Worm (Caenorhabditis elegans): ENCODE data around the gene sgk-1.

Gene sgk-1

ce11 chrX:16298173-16298572, 36.3 kb upstream of the sgk-1 start (continued):
- TF ChIP-seq F44E2.7 (GFP tag; IDR thresholded peaks at IDR 0.05) (peak; percentile 77), Y75B8A.6 (GFP tag; IDR thresholded peaks at IDR 0.05) (0 out of 2 replicates have a peak, but pooled peaks have one; percentile 39), ZK337.2 (GFP tag; IDR thresholded peaks at IDR 0.05) (peak; percentile 55; the same call in 1 of the 2 replicates), F26F4.8 (GFP tag; conservative IDR thresholded peaks at IDR 0.05) (peak; percentile 84), mxl-2 (GFP tag; conservative IDR thresholded peaks at IDR 0.05) (no peak), dve-1 (tag; optimal IDR thresholded peaks at IDR 0.05; ENCODE audit: insufficient read depth) (peak; percentile 36), daf-12 (tag; optimal IDR thresholded peaks at IDR 0.05) (no peak), ztf-7 (tag; optimal IDR thresholded peaks at IDR 0.05) (no peak), mdt-29 (GFP tag; IDR thresholded peaks at IDR 0.05) (peak; percentile 74; the same call in 1 of the 2 replicates), mep-1 (tag; optimal IDR thresholded peaks at IDR 0.05) (peak; percentile 76), set-16 (GFP tag; IDR thresholded peaks at IDR 0.05) (no peak), dpl-1 (GFP tag; optimal IDR thresholded peaks at IDR 0.05) (no peak), saeg-2 (GFP tag; IDR thresholded peaks at IDR 0.05) (no peak), spr-1 (tag; optimal IDR thresholded peaks at IDR 0.05) (peak; percentile 60), ceh-82 (tag; optimal IDR thresholded peaks at IDR 0.05) (no peak), pha-4 (GFP tag; IDR thresholded peaks at IDR 0.05) (peak; percentile 86), pha-4 (tag; optimal IDR thresholded peaks at IDR 0.05) (no peak), lim-7 (GFP tag; IDR thresholded peaks at IDR 0.05) (peak; percentile 90), skn-1 (tag; optimal IDR thresholded peaks at IDR 0.05) (no peak), daf-19 (GFP tag; conservative IDR thresholded peaks at IDR 0.05) (no peak), zfp-2 (tag; optimal IDR thresholded peaks at IDR 0.05) (no peak), fkh-10 (GFP tag; optimal IDR thresholded peaks at IDR 0.05) (peak; percentile 8), nhr-11 (tag; optimal IDR thresholded peaks at IDR 0.05) (no peak), hif-1 (tag; optimal IDR thresholded peaks at IDR 0.05) (peak in 1 of 2 experiments; percentile 45), aly-2 (tag; optimal IDR thresholded peaks at IDR 0.05) (no peak), ama-1 (optimal IDR thresholded peaks at IDR 0.05) (no peak), arid-1 (GFP tag; conservative IDR thresholded peaks at IDR 0.05) (peak; percentile 66; the same call in 1 of the 2 replicates), ZK546.5 (tag; optimal IDR thresholded peaks at IDR 0.05) (no peak), nhr-102 (tag; optimal IDR thresholded peaks at IDR 0.05) (peak; percentile 54), mxl-3 (GFP tag; optimal IDR thresholded peaks at IDR 0.05) (no peak), lin-15B (tag; optimal IDR thresholded peaks at IDR 0.05) (no peak), F49E8.2 (tag; optimal IDR thresholded peaks at IDR 0.05; ENCODE audit: borderline replicate concordance) (peak; percentile 39), unc-39 (tag; optimal IDR thresholded peaks at IDR 0.05) (no peak), tra-1 (GFP tag; IDR thresholded peaks at IDR 0.05) (peak; percentile 58), hlh-11 (tag; optimal IDR thresholded peaks at IDR 0.05) (peak; percentile 57), nhr-28 (tag; optimal IDR thresholded peaks at IDR 0.05) (no peak), F37D6.2 (tag; optimal IDR thresholded peaks at IDR 0.05) (peak; percentile 53), T26A8.4 (GFP tag; IDR thresholded peaks at IDR 0.05) (peak; percentile 39; the same call in 1 of the 2 replicates), attf-4 (tag; optimal IDR thresholded peaks at IDR 0.05) (no peak), rbr-2 (tag; optimal IDR thresholded peaks at IDR 0.05) (peak; percentile 68), lin-13 (GFP tag; optimal IDR thresholded peaks at IDR 0.05) (peak; percentile 73), spr-3 (GFP tag; optimal IDR thresholded peaks at IDR 0.05) (no peak), mdl-1 (tag; optimal IDR thresholded peaks at IDR 0.05) (peak in 1 of 2 experiments; percentile 42), aha-1 (tag) (no peak), mes-2 (tag; optimal IDR thresholded peaks at IDR 0.05; ENCODE audit: poor library complexity, severe bottlenecking) (peak; percentile 80), zip-11 (GFP tag; IDR thresholded peaks at IDR 0.05) (0 out of 2 replicates have a peak, but pooled peaks have one; percentile 49), ceh-32 (tag; optimal IDR thresholded peaks at IDR 0.05; ENCODE audit: poor library complexity) (no peak), ceh-62 (tag; optimal IDR thresholded peaks at IDR 0.05) (no peak), pqm-1 (tag; optimal IDR thresholded peaks at IDR 0.05) (no peak), dmd-8 (GFP tag; IDR thresholded peaks at IDR 0.05) (peak; percentile 83; the same call in 1 of the 2 replicates), nhr-76 (tag; optimal IDR thresholded peaks at IDR 0.05) (no peak), cey-2 (tag; optimal IDR thresholded peaks at IDR 0.05; ENCODE audit: borderline replicate concordance, insufficient read depth) (no peak)
